Worm (Caenorhabditis elegans) whole organism, L4 larva: ENCODE data around the gene T28A8.4.

Source experiments
- D1046.2 ChIP-seq: fragments of 200-800 bp; sonication (Bioruptor generic); IDR thresholded peaks from 2 replicates; pipeline ENCODE4 v1.3.6; 2022; ENCODE audit warnings: missing genetic modification characterization, missing compliant biosample characterization
- F26F4.8 ChIP-seq: fragments of 200-800 bp; sonication (Bioruptor generic); conservative IDR thresholded peaks from 2 replicates; pipeline ENCODE4 v1.3.6; 2022; ENCODE audit warnings: missing genetic modification characterization, missing compliant biosample characterization
- Y48G9A.11 ChIP-seq: fragments of 200-800 bp; sonication (Bioruptor generic); IDR thresholded peaks from 2 replicates; pipeline ENCODE4 v1.3.6; 2022; ENCODE audit warnings: missing genetic modification reagents, missing genetic modification characterization, missing compliant biosample characterization
- Y75B8A.6 ChIP-seq: fragments of 200-800 bp; sonication (Bioruptor generic); IDR thresholded peaks from 2 replicates; pipeline ENCODE4 v1.3.6; 2022; ENCODE audit warnings: missing genetic modification reagents, missing genetic modification characterization, missing compliant biosample characterization
- aha-1 ChIP-seq: fragments of 150-350 bp; peaks from one replicate; lab custom pipeline; 2014; ENCODE audit warnings: missing biosample characterization, missing genetic modification characterization
- arid-1 ChIP-seq: fragments of 200-800 bp; sonication (Bioruptor generic); conservative IDR thresholded peaks from 2 replicates; pipeline ENCODE4 v1.3.6; 2022; ENCODE audit warnings: missing genetic modification reagents, missing genetic modification characterization, missing compliant biosample characterization
- attf-4 ChIP-seq: sonication (generic microtip); optimal IDR thresholded peaks from 3 replicates; lab custom pipeline; 2017; ENCODE audit warnings: missing biosample characterization, missing genetic modification characterization
- ceh-82 ChIP-seq: sonication (generic microtip); optimal IDR thresholded peaks from 2 replicates; lab custom pipeline; 2017; ENCODE audit warnings: missing biosample characterization, missing genetic modification characterization
- daf-12 ChIP-seq: fragments of 150-350 bp; optimal IDR thresholded peaks from 2 replicates; lab custom pipeline; 2014; ENCODE audit warnings: missing biosample characterization, missing genetic modification reagents, missing genetic modification characterization
- daf-16 ChIP-seq, 3 experiments: sonication (generic microtip); optimal IDR thresholded peaks; 2 replicates each; lab custom pipeline; 2016 to 2017; ENCODE audit warnings: missing genetic modification characterization in 3 of 3, missing genetic modification reagents in 3 of 3, mild to moderate bottlenecking in 2 of 3, missing compliant biosample characterization in 2 of 3, missing biosample characterization in 1 of 3, moderate library complexity in 1 of 3
- dmd-6 ChIP-seq: fragments of 200-800 bp; sonication (Bioruptor generic); IDR thresholded peaks from 2 replicates; pipeline ENCODE4 v1.3.6; 2022; ENCODE audit warnings: missing genetic modification reagents, missing genetic modification characterization, missing compliant biosample characterization
- dmd-9 ChIP-seq: fragments of 200-800 bp; sonication (Bioruptor generic); IDR thresholded peaks from 2 replicates; pipeline ENCODE4 v1.3.6; 2022; ENCODE audit warnings: missing genetic modification reagents, missing genetic modification characterization, missing compliant biosample characterization
- dpl-1 ChIP-seq: fragments of 150-350 bp; optimal IDR thresholded peaks from 2 replicates; lab custom pipeline; 2014; ENCODE audit warnings: missing biosample characterization, missing genetic modification reagents, missing genetic modification characterization
- duxl-1 ChIP-seq: sonication (generic microtip); optimal IDR thresholded peaks from 2 replicates; lab custom pipeline; 2016; ENCODE audit warnings: mild to moderate bottlenecking, missing genetic modification characterization, moderate library complexity, missing compliant biosample characterization; ENCODE audit not compliant: poor library complexity
- fkh-10 ChIP-seq: fragments of 150-350 bp; optimal IDR thresholded peaks from 2 replicates; lab custom pipeline; 2014; ENCODE audit warnings: missing biosample characterization, missing genetic modification reagents, missing genetic modification characterization
- hif-1 ChIP-seq, 2 experiments: sonication (generic microtip); optimal IDR thresholded peaks; 2 replicates each; lab custom pipeline; 2016 to 2017; ENCODE audit warnings: missing compliant biosample characterization in 2 of 2, missing genetic modification characterization in 2 of 2, missing genetic modification reagents in 2 of 2, missing genotype in 2 of 2, mild to moderate bottlenecking in 1 of 2
- hlh-11 ChIP-seq: fragments of 200-800 bp; sonication (Bioruptor generic); optimal IDR thresholded peaks from 2 replicates; lab custom pipeline; 2018; ENCODE audit warnings: mild to moderate bottlenecking, missing genetic modification characterization, missing compliant biosample characterization
- hlh-30 ChIP-seq: sonication (generic microtip); optimal IDR thresholded peaks from 2 replicates; lab custom pipeline; 2017; ENCODE audit warnings: antibody characterized with exemption, mild to moderate bottlenecking, missing genetic modification characterization, missing compliant biosample characterization; ENCODE audit not compliant: insufficient read depth
- lim-7 ChIP-seq: fragments of 200-800 bp; sonication (Bioruptor generic); IDR thresholded peaks from 2 replicates; pipeline ENCODE4 v1.3.6; 2022; ENCODE audit warnings: missing genetic modification characterization, missing compliant biosample characterization
- lin-15B ChIP-seq: fragments of 150-350 bp; sonication (generic microtip); optimal IDR thresholded peaks from 3 replicates; lab custom pipeline; 2014; ENCODE audit warnings: missing biosample characterization, missing genetic modification characterization
- lsy-2 ChIP-seq, 2 experiments: fragments of 150-350 bp in 1 of 2; sonication (generic microtip) in 1 of 2; optimal IDR thresholded peaks; 2 replicates each; lab custom pipeline; 2014 to 2017; ENCODE audit warnings: missing biosample characterization in 2 of 2, missing genetic modification characterization in 2 of 2
- mdt-29 ChIP-seq: fragments of 200-800 bp; sonication (Bioruptor generic); IDR thresholded peaks from 2 replicates; pipeline ENCODE4 v1.3.6; 2022; ENCODE audit warnings: missing genetic modification reagents, missing genetic modification characterization, missing compliant biosample characterization
- mep-1 ChIP-seq: fragments of 150-350 bp; sonication (generic microtip); optimal IDR thresholded peaks from 3 replicates; lab custom pipeline; 2014; ENCODE audit warnings: missing biosample characterization, missing genetic modification characterization
- mes-2 ChIP-seq: sonication (generic microtip); optimal IDR thresholded peaks from 2 replicates; lab custom pipeline; 2016; ENCODE audit warnings: missing genotype, mild to moderate bottlenecking, missing genetic modification characterization, missing compliant biosample characterization; ENCODE audit not compliant: poor library complexity, severe bottlenecking
- nhr-11 ChIP-seq: fragments of 150-350 bp; optimal IDR thresholded peaks from 2 replicates; lab custom pipeline; 2014; ENCODE audit warnings: missing biosample characterization, missing genetic modification characterization
- nhr-111 ChIP-seq: fragments of 200-800 bp; sonication (Bioruptor generic); optimal IDR thresholded peaks from 2 replicates; lab custom pipeline; 2018; ENCODE audit warnings: mild to moderate bottlenecking, missing genetic modification characterization, missing compliant biosample characterization
- nhr-237 ChIP-seq: sonication (generic microtip); optimal IDR thresholded peaks from 2 replicates; lab custom pipeline; 2017; ENCODE audit warnings: missing biosample characterization, missing genetic modification characterization
- nhr-25 ChIP-seq: sonication (generic microtip); optimal IDR thresholded peaks from 2 replicates; lab custom pipeline; 2017; ENCODE audit warnings: missing genetic modification characterization, mild to moderate bottlenecking, missing compliant biosample characterization, antibody characterized with exemption, moderate library complexity, borderline replicate concordance; ENCODE audit not compliant: insufficient read depth
- nhr-42 ChIP-seq: fragments of 200-800 bp; sonication (Bioruptor generic); IDR thresholded peaks from 2 replicates; pipeline ENCODE4 v1.3.6; 2022; ENCODE audit warnings: missing genetic modification characterization, missing compliant biosample characterization
- nhr-6 ChIP-seq: fragments of 150-350 bp; optimal IDR thresholded peaks from 2 replicates; lab custom pipeline; 2014; ENCODE audit warnings: missing biosample characterization, missing genetic modification characterization
- pha-4 ChIP-seq, 2 experiments: fragments of 150-350 bp in 1 of 2; fragments of 200-800 bp in 1 of 2; sonication (Bioruptor generic) in 1 of 2; IDR thresholded peaks in 1 of 2; optimal IDR thresholded peaks in 1 of 2; 2 replicates each; pipeline versions ENCODE4 v1.3.6 to Lab custom; 2014 to 2022; ENCODE audit warnings: missing genetic modification characterization in 2 of 2, missing genetic modification reagents in 2 of 2, missing biosample characterization in 1 of 2, missing compliant biosample characterization in 1 of 2
- rbr-2 ChIP-seq: sonication (generic microtip); optimal IDR thresholded peaks from 2 replicates; lab custom pipeline; 2016; ENCODE audit warnings: missing genotype, missing genetic modification characterization, missing compliant biosample characterization
- sdz-12 ChIP-seq: fragments of 200-800 bp; sonication (Bioruptor generic); optimal IDR thresholded peaks from 2 replicates; lab custom pipeline; 2018; ENCODE audit warnings: mild to moderate bottlenecking, missing genetic modification characterization, missing compliant biosample characterization
- skn-1 ChIP-seq: fragments of 150-350 bp; optimal IDR thresholded peaks from 2 replicates; lab custom pipeline; 2014; ENCODE audit warnings: missing biosample characterization, missing genetic modification characterization
- spr-3 ChIP-seq: fragments of 200-800 bp; sonication (Bioruptor generic); optimal IDR thresholded peaks from 2 replicates; lab custom pipeline; 2018; ENCODE audit warnings: mild to moderate bottlenecking, missing genetic modification characterization, missing compliant biosample characterization
- unc-130 ChIP-seq: sonication (generic microtip); optimal IDR thresholded peaks from 2 replicates; lab custom pipeline; 2016; ENCODE audit warnings: missing genetic modification reagents, missing genetic modification characterization, missing compliant biosample characterization
- zag-1 ChIP-seq: fragments of 150-350 bp; optimal IDR thresholded peaks from 2 replicates; lab custom pipeline; 2014; ENCODE audit warnings: missing biosample characterization, missing genetic modification characterization
- ztf-7 ChIP-seq: fragments of 150-350 bp; optimal IDR thresholded peaks from 2 replicates; lab custom pipeline; 2014; ENCODE audit warnings: missing biosample characterization, missing genetic modification characterization

T28A8.4 gene

DNA sequence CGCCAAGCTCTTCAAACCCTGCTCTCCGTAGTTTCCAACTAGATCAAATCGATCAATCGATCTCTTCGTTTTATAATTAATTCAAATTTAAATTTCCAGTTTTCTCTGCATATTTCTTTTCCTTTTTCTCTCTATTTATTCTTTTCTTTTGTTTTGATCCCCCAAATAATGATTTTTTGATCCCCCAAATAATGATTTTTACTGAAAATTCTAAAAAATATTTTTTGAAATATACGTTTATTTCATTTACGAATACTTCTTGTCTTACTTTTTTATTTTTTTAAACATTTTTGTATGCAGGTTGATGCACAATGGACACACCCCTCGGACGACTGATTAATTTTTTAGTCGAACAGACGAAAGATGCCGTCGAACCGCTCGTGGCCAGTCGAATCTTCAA, at the start of gene T28A8.4:
TSS of gene T28A8.4 (plus strand) at position 301 of the 400 bp plus-strand sequence.
- TF ChIP-seq unc-130 (GFP tag; lab: Kevin White, UChicago): no peak
- no peak for TF ChIP-seq dpl-1 (GFP tag; lab: Kevin White, UChicago)
- TF ChIP-seq skn-1 (tag; lab: Kevin White, UChicago): no peak

DNA sequence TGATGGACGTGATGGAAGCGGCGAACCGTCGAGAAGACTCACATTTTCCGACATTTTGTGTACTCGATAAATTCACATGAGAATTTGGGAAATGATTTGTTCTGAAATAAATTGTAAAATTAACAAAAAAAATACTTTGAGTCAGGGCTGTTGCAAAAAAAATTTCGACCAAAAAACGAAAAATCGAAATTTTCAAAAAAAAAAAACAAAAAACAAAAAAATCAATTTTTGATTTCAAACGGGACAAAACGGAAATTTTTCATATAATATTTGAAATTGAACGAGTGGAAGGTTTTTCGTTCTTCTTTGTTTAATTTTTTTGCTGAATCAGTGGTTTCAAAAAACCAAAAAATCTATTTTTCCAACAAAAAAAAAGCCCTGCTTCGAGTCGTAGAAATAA, 48.3 kb upstream of the T28A8.4 start, which contains the start of gene cua-1:
TSS of gene cua-1 (minus strand) at position 101 of the 400 bp plus-strand sequence.
- TF ChIP-seq nhr-42 (GFP tag; lab: Robert Waterston, UW) (no peak), arid-1 (no peak), mep-1 (tag; lab: Kevin White, UChicago) (no peak), nhr-11 (tag; lab: Kevin White, UChicago) (no peak), rbr-2 (tag; lab: Kevin White, UChicago) (no peak), F26F4.8 (GFP tag; lab: Robert Waterston, UW) (no peak), nhr-6 (tag; lab: Kevin White, UChicago) (no peak), zag-1 (tag; lab: Kevin White, UChicago) (no peak), D1046.2 (GFP tag; lab: Robert Waterston, UW) (no peak), mes-2 (tag; lab: Kevin White, UChicago) (no peak)

DNA sequence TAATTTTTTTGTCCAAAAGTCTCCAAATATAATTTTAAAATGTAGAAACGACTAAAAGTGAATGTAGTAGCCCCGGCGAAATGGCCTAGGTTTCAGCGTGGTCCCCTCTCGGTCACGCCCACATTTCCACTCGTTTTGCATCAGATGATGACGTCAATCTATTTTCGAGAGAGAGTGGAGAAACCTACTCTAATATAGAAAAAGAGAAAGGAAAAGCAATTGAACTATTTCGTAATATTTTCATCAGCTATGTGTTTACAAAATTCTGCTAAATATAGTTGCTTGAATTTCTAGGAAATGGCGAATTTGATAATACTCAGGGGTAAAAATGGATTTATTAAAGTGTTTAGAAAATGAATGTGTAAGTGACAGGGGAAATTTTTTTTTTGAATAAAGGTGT, 47.7 kb upstream of the T28A8.4 start:
- TF ChIP-seq fkh-10 (GFP tag; lab: Kevin White, UChicago) (peak; percentile 14), nhr-25 (tag; lab: Kevin White, UChicago) (no peak), hlh-30 (tag; lab: Kevin White, UChicago) (peak; percentile 38), nhr-42 (GFP tag; lab: Robert Waterston, UW) (no peak), nhr-237 (tag; lab: Kevin White, UChicago) (no peak), aha-1 (tag; lab: Kevin White, UChicago) (peak; percentile 65), lim-7 (no peak), pha-4 (GFP tag; IDR thresholded peaks at IDR 0.05; lab: Robert Waterston, UW) (no peak), pha-4 (tag; optimal IDR thresholded peaks at IDR 0.05; lab: Kevin White, UChicago) (no peak), attf-4 (no peak), dmd-9 (GFP tag; lab: Robert Waterston, UW) (no peak), lsy-2 (tag; optimal IDR thresholded peaks at IDR 0.05; lab: Kevin White, UChicago) (peak in 1 of 2 experiments; percentile 61), dmd-6 (GFP tag; lab: Robert Waterston, UW) (0 out of 2 replicates have a peak, but pooled peaks have one; percentile 9), duxl-1 (tag; lab: Kevin White, UChicago) (no peak), daf-16 (GFP tag; optimal IDR thresholded peaks at IDR 0.05; lab: Kevin White, UChicago) (no peak), daf-16 (tag; optimal IDR thresholded peaks at IDR 0.05; lab: Kevin White, UChicago) (peak; percentile 51), hif-1 (tag; optimal IDR thresholded peaks at IDR 0.05; lab: Kevin White, UChicago) (no peak), ztf-7 (peak; percentile 83), arid-1 (0 out of 2 replicates have a peak, but pooled peaks have one; percentile 8), nhr-111 (GFP tag; lab: Kevin White, UChicago) (no peak), mep-1 (tag; lab: Kevin White, UChicago) (peak; percentile 38), sdz-12 (GFP tag; lab: Kevin White, UChicago) (no peak), Y48G9A.11 (no peak), nhr-11 (tag; lab: Kevin White, UChicago) (peak; percentile 12), spr-3 (GFP tag; lab: Kevin White, UChicago) (no peak), ceh-82 (tag; lab: Kevin White, UChicago) (no peak), Y75B8A.6 (GFP tag; lab: Robert Waterston, UW) (no peak), nhr-6 (tag; lab: Kevin White, UChicago) (no peak), mdt-29 (GFP tag; lab: Robert Waterston, UW) (no peak), daf-12 (no peak), lin-15B (tag; lab: Kevin White, UChicago) (no peak), hlh-11 (tag; lab: Kevin White, UChicago) (no peak)
- TF ChIP-seq, all 104 proteins: peak for 10
